Worm (Caenorhabditis elegans) whole organism, L1 larva: ENCODE measurements around the gene str-93.

Experiments used
- aha-1 ChIP-seq: fragments of 150-350 bp; optimal IDR thresholded peaks from 2 replicates; lab custom pipeline; 2014; ENCODE audit warnings: missing biosample characterization, missing genetic modification characterization
- dsc-1 ChIP-seq: sonication (generic microtip); optimal IDR thresholded peaks from 2 replicates; lab custom pipeline; 2016; ENCODE audit warnings: mild to moderate bottlenecking, missing genetic modification characterization, missing compliant biosample characterization
- jun-1 ChIP-seq: fragments of 150-350 bp; optimal IDR thresholded peaks from 2 replicates; lab custom pipeline; 2014; ENCODE audit warnings: missing biosample characterization, missing genetic modification reagents, missing genetic modification characterization
- lin-13 ChIP-seq: fragments of 150-350 bp; optimal IDR thresholded peaks from 2 replicates; lab custom pipeline; 2014; ENCODE audit warnings: missing biosample characterization, missing genetic modification reagents, missing genetic modification characterization
- nhr-11 ChIP-seq: fragments of 150-350 bp; optimal IDR thresholded peaks from 2 replicates; lab custom pipeline; 2014; ENCODE audit warnings: missing biosample characterization, missing genetic modification characterization
- pag-3 ChIP-seq: sonication (generic microtip); optimal IDR thresholded peaks from 2 replicates; lab custom pipeline; 2017; ENCODE audit warnings: missing genetic modification characterization, mild to moderate bottlenecking, missing compliant biosample characterization, antibody characterized with exemption, borderline replicate concordance; ENCODE audit not compliant: insufficient read depth
- pqm-1 ChIP-seq: sonication (generic microtip); optimal IDR thresholded peaks from 3 replicates; lab custom pipeline; 2017; ENCODE audit warnings: missing biosample characterization, missing genetic modification characterization
- skn-1 ChIP-seq: fragments of 150-350 bp; optimal IDR thresholded peaks from 2 replicates; lab custom pipeline; 2014; ENCODE audit warnings: missing biosample characterization, missing genetic modification characterization
- unc-98 ChIP-seq: fragments of 200-800 bp; sonication (Bioruptor generic); IDR thresholded peaks from 2 replicates; pipeline ENCODE4 v1.3.6; 2022; ENCODE audit warnings: missing genetic modification characterization, missing compliant biosample characterization
- ztf-4 ChIP-seq: fragments of 150-350 bp; optimal IDR thresholded peaks from 2 replicates; lab custom pipeline; 2014; ENCODE audit warnings: missing biosample characterization, missing genetic modification characterization

DNA sequence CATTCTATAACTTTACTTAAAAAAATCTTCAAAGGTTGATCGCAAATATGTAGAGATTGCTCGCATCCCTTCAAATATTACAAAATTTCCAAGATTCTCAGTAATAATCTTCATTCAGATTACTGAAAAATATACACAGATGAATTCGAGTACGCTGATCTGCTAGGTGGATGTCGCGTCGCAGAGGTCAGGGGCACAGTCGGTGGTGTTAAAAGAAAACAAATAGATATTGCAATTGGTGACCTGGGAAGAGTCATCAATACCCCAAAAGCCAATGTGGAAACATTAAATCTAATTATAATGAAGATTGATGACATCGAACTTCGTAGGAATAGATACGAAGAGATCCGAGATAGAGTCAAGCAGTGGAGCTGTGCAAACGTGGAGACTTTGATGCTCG, 44.7 kb downstream of the str-93 start, which contains the start of gene F57G4.10:
- TF ChIP-seq dsc-1 (no peak), jun-1 (tag; lab: Kevin White, UChicago) (no peak), lin-13 (GFP tag; lab: Kevin White, UChicago) (no peak), pqm-1 (tag; lab: Kevin White, UChicago) (no peak), skn-1 (no peak), nhr-11 (tag; lab: Kevin White, UChicago) (no peak), ztf-4 (no peak), unc-98 (GFP tag; lab: Robert Waterston, UW) (no peak), pag-3 (tag; lab: Kevin White, UChicago) (no peak), aha-1 (no peak)
